Worm (Caenorhabditis elegans): ENCODE data around the gene str-185.

str-185 gene

ce11 chrIV:4470885-4471772 is 41.3 kb upstream of the str-185 start (continued):
- TF ChIP-seq lin-54 (GFP tag; optimal IDR thresholded peaks at IDR 0.05): peak; percentile 70
- peak; percentile 65; the same call in 1 of the 2 replicates for TF ChIP-seq egl-44 (GFP tag; IDR thresholded peaks at IDR 0.05)
- TF ChIP-seq rec-8 (tag; optimal IDR thresholded peaks at IDR 0.05): no peak
- peak; percentile 53; the same call in 1 of the 2 replicates for TF ChIP-seq madf-6 (GFP tag; IDR thresholded peaks at IDR 0.05)
- no peak for TF ChIP-seq Y53F4B.3 (GFP tag; IDR thresholded peaks at IDR 0.05)
- TF ChIP-seq B0336.3 (GFP tag; IDR thresholded peaks at IDR 0.05): peak; percentile 51; the same call in 1 of the 2 replicates
- no peak for TF ChIP-seq mxl-1 (tag; optimal IDR thresholded peaks at IDR 0.05)
- no peak for TF ChIP-seq aptf-2 (GFP tag; conservative IDR thresholded peaks at IDR 0.05)
- TF ChIP-seq efl-1 (GFP tag; optimal IDR thresholded peaks at IDR 0.05): peak; percentile 56
- TF ChIP-seq lsl-1 (GFP tag; optimal IDR thresholded peaks at IDR 0.05): peak; percentile 33
- 0 out of 2 replicates have a peak, but pooled peaks have one; percentile 22 for TF ChIP-seq ceh-91 (GFP tag; IDR thresholded peaks at IDR 0.05)
- TF ChIP-seq pbrm-1 (GFP tag; IDR thresholded peaks at IDR 0.05): peak; percentile 72; the same call in 1 of the 2 replicates
- TF ChIP-seq dpl-1 (GFP tag; optimal IDR thresholded peaks at IDR 0.05): peak; percentile 4
- no peak for TF ChIP-seq ztf-3 (GFP tag; optimal IDR thresholded peaks at IDR 0.05)
- TF ChIP-seq ceh-58 (GFP tag; IDR thresholded peaks at IDR 0.05): 0 out of 2 replicates have a peak, but pooled peaks have one; percentile 5
- TF ChIP-seq B0261.1 (tag; optimal IDR thresholded peaks at IDR 0.05): no peak
- TF ChIP-seq snpc-1.3 (tag; optimal IDR thresholded peaks at IDR 0.05; ENCODE audit: insufficient read depth): peak; percentile 74
- peak; percentile 81 for TF ChIP-seq hmg-1.2 (GFP tag; IDR thresholded peaks at IDR 0.05)
- no peak for TF ChIP-seq sdz-38 (tag; optimal IDR thresholded peaks at IDR 0.05)
- TF ChIP-seq F33H1.4 (GFP tag; IDR thresholded peaks at IDR 0.05): peak; percentile 50
- TF ChIP-seq zim-3 (tag; optimal IDR thresholded peaks at IDR 0.05): peak; percentile 25
- TF ChIP-seq ama-1 (optimal IDR thresholded peaks at IDR 0.05): peak; percentile 47
- peak in 1 of 2 experiments; percentile 9 for TF ChIP-seq ama-1 (GFP tag; optimal IDR thresholded peaks at IDR 0.05)
- peak; percentile 20 for TF ChIP-seq tbp1 (GFP tag; optimal IDR thresholded peaks at IDR 0.05)
- TF ChIP-seq F57C9.4 (tag; optimal IDR thresholded peaks at IDR 0.05): peak; percentile 60
- TF ChIP-seq ztf-6 (GFP tag; IDR thresholded peaks at IDR 0.05): no peak
- no peak for TF ChIP-seq ceh-40 (GFP tag; IDR thresholded peaks at IDR 0.05)
- peak; percentile 96 for TF ChIP-seq zfh-2 (GFP tag; conservative IDR thresholded peaks at IDR 0.05)
- TF ChIP-seq fkh-3 (tag; optimal IDR thresholded peaks at IDR 0.05): no peak
- TF ChIP-seq die-1 (tag; optimal IDR thresholded peaks at IDR 0.05): no peak
- TF ChIP-seq nhr-80 (tag; optimal IDR thresholded peaks at IDR 0.05): peak; percentile 57
- no peak for TF ChIP-seq lsy-27 (tag; optimal IDR thresholded peaks at IDR 0.05; ENCODE audit: borderline replicate concordance, insufficient read depth)
- peak; percentile 84 for TF ChIP-seq egrh-3 (GFP tag; IDR thresholded peaks at IDR 0.05)
- TF ChIP-seq bed-2 (GFP tag; IDR thresholded peaks at IDR 0.05): 0 out of 2 replicates have a peak, but pooled peaks have one; percentile 22
- TF ChIP-seq cebp-1 (GFP tag; IDR thresholded peaks at IDR 0.05): no peak
- TF ChIP-seq cebp-1 (tag; optimal IDR thresholded peaks at IDR 0.05): peak; percentile 38
- peak; percentile 55; the same call in 1 of the 2 replicates for TF ChIP-seq K11D2.4 (GFP tag; IDR thresholded peaks at IDR 0.05)
- TF ChIP-seq lir-1 (GFP tag; conservative IDR thresholded peaks at IDR 0.05): peak; percentile 38; the same call in 1 of the 2 replicates
